Worm (Caenorhabditis elegans) whole organism, young adult: Measurements from ENCODE around the gene C06E1.7.

Experiments
- ccch-3 ChIP-seq: fragments of 200-800 bp; sonication (Bioruptor generic); optimal IDR thresholded peaks from 2 replicates; lab custom pipeline; 2018; ENCODE audit warnings: mild to moderate bottlenecking, missing genetic modification characterization, missing compliant biosample characterization
- ceh-27 ChIP-seq: fragments of 200-800 bp; sonication (Bioruptor generic); optimal IDR thresholded peaks from 2 replicates; lab custom pipeline; 2018; ENCODE audit warnings: mild to moderate bottlenecking, missing genetic modification characterization, moderate library complexity, missing compliant biosample characterization
- chd-7 ChIP-seq: sonication (generic microtip); optimal IDR thresholded peaks from 2 replicates; lab custom pipeline; 2016; ENCODE audit warnings: mild to moderate bottlenecking, missing genetic modification characterization, moderate library complexity, missing compliant biosample characterization
- gei-17 ChIP-seq: fragments of 200-800 bp; sonication (Bioruptor generic); optimal IDR thresholded peaks from 2 replicates; lab custom pipeline; 2018; ENCODE audit warnings: mild to moderate bottlenecking, missing genetic modification characterization, missing compliant biosample characterization
- madf-10 ChIP-seq: sonication (generic microtip); optimal IDR thresholded peaks from 2 replicates; lab custom pipeline; 2016; ENCODE audit warnings: mild to moderate bottlenecking, missing genetic modification characterization, missing compliant biosample characterization
- pbrm-1 ChIP-seq: fragments of 200-800 bp; sonication (Bioruptor generic); IDR thresholded peaks from 2 replicates; pipeline ENCODE4 v1.3.6; 2022; ENCODE audit warnings: missing genetic modification reagents, missing genetic modification characterization, missing compliant biosample characterization
- pha-4 ChIP-seq: fragments of 150-350 bp; sonication (generic microtip); optimal IDR thresholded peaks from 2 replicates; lab custom pipeline; 2014; ENCODE audit warnings: missing biosample characterization, missing genetic modification reagents, missing genetic modification characterization
- rpc-1 ChIP-seq, 2 experiments: fragments of 150-350 bp in 1 of 2; sonication (generic microtip) in 1 of 2; optimal IDR thresholded peaks; 2 replicates each; lab custom pipeline; 2014 to 2018; ENCODE audit warnings: missing biosample characterization in 1 of 2, missing genetic modification characterization in 1 of 2, missing genetic modification reagents in 1 of 2, missing genotype in 1 of 2
- snpc-4 ChIP-seq, 5 experiments: fragments of 150-350 bp in 1 of 5; sonication (generic microtip) in 4 of 5; optimal IDR thresholded peaks; 2 replicates each; lab custom pipeline; 2014 to 2018; ENCODE audit warnings: missing genetic modification characterization in 5 of 5, missing biosample characterization in 3 of 5, antibody characterized with exemption in 2 of 5, mild to moderate bottlenecking in 2 of 5, missing compliant biosample characterization in 2 of 5, missing genotype in 2 of 5, moderate library complexity in 2 of 5, missing genetic modification reagents in 1 of 5
- unc-62 ChIP-seq: fragments of 150-350 bp; optimal IDR thresholded peaks from 2 replicates; lab custom pipeline; 2014; ENCODE audit warnings: missing biosample characterization, missing genetic modification reagents, missing genetic modification characterization
- zim-3 ChIP-seq: sonication (generic microtip); optimal IDR thresholded peaks from 2 replicates; lab custom pipeline; 2017; ENCODE audit warnings: mild to moderate bottlenecking, missing genetic modification characterization, moderate library complexity, missing compliant biosample characterization
- ztf-25 ChIP-seq: fragments of 200-800 bp; sonication (Bioruptor generic); IDR thresholded peaks from 2 replicates; pipeline ENCODE4 v1.3.6; 2022; ENCODE audit warnings: missing genetic modification reagents, missing genetic modification characterization, missing compliant biosample characterization

DNA sequence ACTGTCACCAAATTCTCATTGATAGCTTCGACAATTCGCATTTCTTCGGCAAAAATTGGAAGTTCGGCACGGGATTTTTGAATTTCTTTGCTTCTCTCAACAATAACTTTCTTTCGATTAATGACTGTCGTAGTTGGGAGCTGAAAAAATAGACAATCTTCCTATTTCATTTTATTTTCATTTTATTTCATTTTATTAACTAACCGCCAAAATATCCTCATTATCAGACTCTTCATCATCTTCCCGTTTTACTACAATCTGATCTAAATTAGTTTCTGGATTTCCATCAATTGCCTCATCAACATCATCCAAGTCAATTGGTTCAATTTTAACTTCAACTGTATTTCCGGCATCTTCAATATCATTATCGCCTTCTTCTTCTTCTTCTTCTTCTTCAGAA is 20.1 kb upstream of the C06E1.7 start:
- no peak for TF ChIP-seq chd-7 (tag; lab: Kevin White, UChicago)
- TF ChIP-seq ceh-27 (GFP tag; lab: Kevin White, UChicago) = no peak
- no peak for TF ChIP-seq gei-17
- no peak for TF ChIP-seq pbrm-1 (GFP tag; lab: Robert Waterston, UW)
- no peak for TF ChIP-seq ztf-25 (GFP tag; lab: Robert Waterston, UW)
- TF ChIP-seq madf-10 (tag; lab: Kevin White, UChicago) = no peak
- no peak for TF ChIP-seq ccch-3 (GFP tag; lab: Kevin White, UChicago)
- TF ChIP-seq snpc-4 (GFP tag; optimal IDR thresholded peaks at IDR 0.05; lab: Kevin White, UChicago) = no peak
- no peak for TF ChIP-seq snpc-4 (tag; optimal IDR thresholded peaks at IDR 0.05; lab: Kevin White, UChicago)
- TF ChIP-seq unc-62 = no peak
- TF ChIP-seq rpc-1 (optimal IDR thresholded peaks at IDR 0.05; lab: Kevin White, UChicago) = no peak
- no peak for TF ChIP-seq rpc-1 (tag; optimal IDR thresholded peaks at IDR 0.05; lab: Kevin White, UChicago)
- no peak for TF ChIP-seq zim-3 (tag; lab: Kevin White, UChicago)
- no peak for TF ChIP-seq pha-4 (tag; lab: Kevin White, UChicago)
